Worm (Caenorhabditis elegans) whole organism, mixed stage, embryonic: ENCODE data around the gene C50H2.5.

Source experiments
- M03D4.4 ChIP-seq: sonication (generic microtip); optimal IDR thresholded peaks from 2 replicates; lab custom pipeline; 2017; ENCODE audit warnings: mild to moderate bottlenecking, missing genetic modification characterization, missing compliant biosample characterization
- blmp-1 ChIP-seq: fragments of 150-350 bp; optimal IDR thresholded peaks from 2 replicates; lab custom pipeline; 2014; ENCODE audit warnings: missing biosample characterization, missing genetic modification characterization
- ceh-39 ChIP-seq: fragments of 150-350 bp; optimal IDR thresholded peaks from 2 replicates; lab custom pipeline; 2014; ENCODE audit warnings: missing biosample characterization, missing genetic modification characterization
- ceh-43 ChIP-seq: fragments of 200-800 bp; sonication (Bioruptor generic); optimal IDR thresholded peaks from 2 replicates; lab custom pipeline; 2018; ENCODE audit warnings: mild to moderate bottlenecking, missing genetic modification characterization, moderate library complexity, missing compliant biosample characterization
- ceh-83 ChIP-seq: fragments of 200-800 bp; sonication (Bioruptor generic); optimal IDR thresholded peaks from 2 replicates; lab custom pipeline; 2018; ENCODE audit warnings: mild to moderate bottlenecking, missing genetic modification characterization, missing compliant biosample characterization
- ces-1 ChIP-seq: fragments of 150-350 bp; optimal IDR thresholded peaks from 2 replicates; lab custom pipeline; 2014; ENCODE audit warnings: missing biosample characterization, missing genetic modification reagents, missing genetic modification characterization
- cnd-1 ChIP-seq: fragments of 200-800 bp; sonication (Bioruptor generic); optimal IDR thresholded peaks from 2 replicates; lab custom pipeline; 2018; ENCODE audit warnings: mild to moderate bottlenecking, missing genetic modification characterization, missing compliant biosample characterization
- drap-1 ChIP-seq: fragments of 200-800 bp; sonication (Bioruptor generic); optimal IDR thresholded peaks from 3 replicates; lab custom pipeline; 2018; ENCODE audit warnings: mild to moderate bottlenecking, missing genetic modification characterization, missing compliant biosample characterization
- elt-1 ChIP-seq: sonication (generic microtip); optimal IDR thresholded peaks from 2 replicates; lab custom pipeline; 2017; ENCODE audit warnings: missing genetic modification characterization, mild to moderate bottlenecking, missing compliant biosample characterization, antibody characterized with exemption, moderate library complexity, borderline replicate concordance; ENCODE audit not compliant: insufficient read depth
- elt-3 ChIP-seq: fragments of 150-350 bp; optimal IDR thresholded peaks from 2 replicates; lab custom pipeline; 2014; ENCODE audit warnings: missing biosample characterization, missing genetic modification characterization
- flh-1 ChIP-seq: fragments of 200-800 bp; sonication (Bioruptor generic); optimal IDR thresholded peaks from 2 replicates; lab custom pipeline; 2018; ENCODE audit warnings: mild to moderate bottlenecking, missing genetic modification characterization, moderate library complexity, missing compliant biosample characterization
- hlh-1 ChIP-seq: fragments of 150-350 bp; optimal IDR thresholded peaks from 2 replicates; lab custom pipeline; 2014; ENCODE audit warnings: missing biosample characterization, missing genetic modification reagents, missing genetic modification characterization
- lin-13 ChIP-seq: fragments of 150-350 bp; optimal IDR thresholded peaks from 2 replicates; lab custom pipeline; 2014; ENCODE audit warnings: missing biosample characterization, missing genetic modification characterization
- lin-32 ChIP-seq: fragments of 200-800 bp; sonication (Bioruptor generic); optimal IDR thresholded peaks from 2 replicates; lab custom pipeline; 2018; ENCODE audit warnings: mild to moderate bottlenecking, missing genetic modification characterization, missing compliant biosample characterization
- mab-5 ChIP-seq: fragments of 150-350 bp; optimal IDR thresholded peaks from 2 replicates; lab custom pipeline; 2014; ENCODE audit warnings: missing biosample characterization, missing genetic modification characterization
- mep-1 ChIP-seq: fragments of 150-350 bp; optimal IDR thresholded peaks from 2 replicates; lab custom pipeline; 2017; ENCODE audit warnings: missing biosample characterization, missing genetic modification reagents, missing genetic modification characterization, inconsistent platforms
- mls-2 ChIP-seq: sonication (generic microtip); optimal IDR thresholded peaks from 2 replicates; lab custom pipeline; 2016; ENCODE audit warnings: mild to moderate bottlenecking, missing genetic modification characterization, moderate library complexity, missing compliant biosample characterization
- nhr-12 ChIP-seq: fragments of 150-350 bp; optimal IDR thresholded peaks from 2 replicates; lab custom pipeline; 2014; ENCODE audit warnings: missing biosample characterization, missing genetic modification characterization
- nhr-2 ChIP-seq: fragments of 150-350 bp; optimal IDR thresholded peaks from 2 replicates; lab custom pipeline; 2014; ENCODE audit warnings: missing biosample characterization, missing genetic modification characterization
- nhr-237 ChIP-seq: fragments of 150-350 bp; optimal IDR thresholded peaks from 2 replicates; lab custom pipeline; 2014; ENCODE audit warnings: missing biosample characterization, missing genetic modification characterization
- nhr-28 ChIP-seq: fragments of 150-350 bp; optimal IDR thresholded peaks from 2 replicates; lab custom pipeline; 2014; ENCODE audit warnings: missing biosample characterization, missing genetic modification characterization
- nhr-76 ChIP-seq: sonication (generic microtip); optimal IDR thresholded peaks from 2 replicates; lab custom pipeline; 2017; ENCODE audit warnings: missing biosample characterization, missing genetic modification characterization
- pha-4 ChIP-seq: fragments of 150-350 bp; optimal IDR thresholded peaks from 2 replicates; lab custom pipeline; 2018; ENCODE audit warnings: missing biosample characterization, missing genetic modification reagents, missing genetic modification characterization
- sem-2 ChIP-seq: fragments of 200-800 bp; sonication (Bioruptor generic); optimal IDR thresholded peaks from 2 replicates; lab custom pipeline; 2018; ENCODE audit warnings: mild to moderate bottlenecking, missing genetic modification characterization, missing compliant biosample characterization
- sptf-1 ChIP-seq: sonication (generic microtip); optimal IDR thresholded peaks from 2 replicates; lab custom pipeline; 2017; ENCODE audit warnings: mild to moderate bottlenecking, missing genetic modification characterization, moderate library complexity, missing compliant biosample characterization
- tbx-8 ChIP-seq: fragments of 200-800 bp; sonication (Bioruptor generic); optimal IDR thresholded peaks from 2 replicates; lab custom pipeline; 2018; ENCODE audit warnings: mild to moderate bottlenecking, missing genetic modification characterization, moderate library complexity, missing compliant biosample characterization
- unc-120 ChIP-seq: sonication (generic microtip); optimal IDR thresholded peaks from 2 replicates; lab custom pipeline; 2017; ENCODE audit warnings: missing genetic modification characterization, missing compliant biosample characterization; ENCODE audit not compliant: poor library complexity, severe bottlenecking
- unc-39 ChIP-seq: fragments of 150-350 bp; optimal IDR thresholded peaks from 2 replicates; lab custom pipeline; 2014; ENCODE audit warnings: missing biosample characterization, missing genetic modification characterization
- unc-62 ChIP-seq: fragments of 150-350 bp; optimal IDR thresholded peaks from 2 replicates; lab custom pipeline; 2014; ENCODE audit warnings: missing biosample characterization, missing genetic modification reagents, missing genetic modification characterization
- zip-8 ChIP-seq: fragments of 150-350 bp; optimal IDR thresholded peaks from 2 replicates; lab custom pipeline; 2014; ENCODE audit warnings: missing biosample characterization, missing genetic modification characterization
- ztf-11 ChIP-seq: fragments of 150-350 bp; optimal IDR thresholded peaks from 2 replicates; lab custom pipeline; 2014; ENCODE audit warnings: missing biosample characterization, missing genetic modification characterization

Gene C50H2.5

ce11 chrV:9889629-9890028 is 28.9 kb upstream of the C50H2.5 start, which contains the start of gene fshr-1:
fshr-1 (plus strand) TSS chrV:9889837.
- TF ChIP-seq unc-120 (no peak), drap-1 (GFP tag; lab: Kevin White, UChicago) (no peak), ceh-83 (GFP tag; lab: Kevin White, UChicago) (no peak), unc-39 (tag; lab: Kevin White, UChicago) (no peak), zip-8 (tag; lab: Kevin White, UChicago) (no peak)

ce11 chrV:9899278-9899677 is 19.2 kb upstream of the C50H2.5 start, which contains the start of gene egl-47:
egl-47 (plus strand) TSS chrV:9899578.
- no peak for TF ChIP-seq sptf-1 (tag; lab: Kevin White, UChicago)
- no peak for TF ChIP-seq mep-1 (tag; lab: Kevin White, UChicago)
- TF ChIP-seq tbx-8, result no peak
- no peak for TF ChIP-seq unc-39 (tag; lab: Kevin White, UChicago)
- no peak for TF ChIP-seq pha-4 (tag; lab: Kevin White, UChicago)
- TF ChIP-seq flh-1, result no peak
- no peak for TF ChIP-seq nhr-76 (tag; lab: Kevin White, UChicago)
- no peak for TF ChIP-seq ceh-43 (GFP tag; lab: Kevin White, UChicago)
- no peak for TF ChIP-seq M03D4.4 (tag; lab: Kevin White, UChicago)
- no peak for TF ChIP-seq ceh-39 (tag; lab: Kevin White, UChicago)
- no peak for TF ChIP-seq sem-2
- no peak for TF ChIP-seq nhr-28
- TF ChIP-seq mls-2 (tag; lab: Kevin White, UChicago), result no peak
- no peak for TF ChIP-seq nhr-2 (tag; lab: Kevin White, UChicago)

ce11 chrV:9901119-9901518 is 17.4 kb upstream of the C50H2.5 start:
- TF ChIP-seq elt-3 (tag; lab: Kevin White, UChicago), result no peak
- no peak for TF ChIP-seq pha-4 (tag; lab: Kevin White, UChicago)
- no peak for TF ChIP-seq zip-8 (tag; lab: Kevin White, UChicago)
- no peak for TF ChIP-seq mep-1 (tag; lab: Kevin White, UChicago)
- no peak for TF ChIP-seq ces-1 (GFP tag; lab: Kevin White, UChicago)
- TF ChIP-seq ceh-43 (GFP tag; lab: Kevin White, UChicago), result no peak
- no peak for TF ChIP-seq unc-62 (GFP tag; lab: Kevin White, UChicago)
- no peak for TF ChIP-seq ceh-83 (GFP tag; lab: Kevin White, UChicago)
- no peak for TF ChIP-seq sem-2
- no peak for TF ChIP-seq elt-1 (tag; lab: Kevin White, UChicago)

- TF ChIP-seq M03D4.4 (tag; lab: Kevin White, UChicago), result no peak
- TF ChIP-seq hlh-1 (tag; lab: Kevin White, UChicago), result no peak
- no peak for TF ChIP-seq mep-1 (tag; lab: Kevin White, UChicago)
- TF ChIP-seq elt-1 (tag; lab: Kevin White, UChicago), result no peak
- no peak for TF ChIP-seq unc-62 (GFP tag; lab: Kevin White, UChicago)
- TF ChIP-seq lin-13, result no peak
- no peak for TF ChIP-seq nhr-28
- no peak for TF ChIP-seq unc-39 (tag; lab: Kevin White, UChicago)
- no peak for TF ChIP-seq ces-1 (GFP tag; lab: Kevin White, UChicago)
- no peak for TF ChIP-seq flh-1
- TF ChIP-seq lin-32 (GFP tag; lab: Kevin White, UChicago), result no peak
- no peak for TF ChIP-seq elt-3 (tag; lab: Kevin White, UChicago)
- TF ChIP-seq tbx-8, result no peak
- TF ChIP-seq nhr-12 (tag; lab: Kevin White, UChicago), result no peak
These were observed 12.4 kb upstream of the C50H2.5 start, which contains the start of gene fipr-11 for ce11 chrV:9906115-9906514. fipr-11 (minus strand) TSS chrV:9906215.

- TF ChIP-seq nhr-2 (tag; lab: Kevin White, UChicago) (no peak), blmp-1 (tag; lab: Kevin White, UChicago) (no peak), elt-1 (tag; lab: Kevin White, UChicago) (no peak), nhr-12 (tag; lab: Kevin White, UChicago) (no peak), ces-1 (GFP tag; lab: Kevin White, UChicago) (no peak), ceh-43 (GFP tag; lab: Kevin White, UChicago) (no peak), mls-2 (tag; lab: Kevin White, UChicago) (no peak), zip-8 (tag; lab: Kevin White, UChicago) (no peak), sem-2 (no peak), mab-5 (tag; lab: Kevin White, UChicago) (no peak), M03D4.4 (tag; lab: Kevin White, UChicago) (no peak), nhr-237 (no peak), cnd-1 (tag; lab: Kevin White, UChicago) (no peak), unc-62 (GFP tag; lab: Kevin White, UChicago) (no peak), elt-3 (tag; lab: Kevin White, UChicago) (no peak), ztf-11 (tag; lab: Kevin White, UChicago) (no peak)
These were observed 11.3 kb upstream of the C50H2.5 start for ce11 chrV:9907205-9907604.
